Fruit fly (Drosophila melanogaster): ENCODE results near the gene Smn.

Smn gene

dm6 chr3L:16533932-16534331, 47.4 kb downstream of the Smn start (continued):
- TF ChIP-seq CG3281 (GFP tag; optimal IDR thresholded peaks at IDR 0.05) (peak; percentile 86), slp2 (GFP tag; optimal IDR thresholded peaks at IDR 0.05) (peak; percentile 60), CG10209 (GFP tag; optimal IDR thresholded peaks at IDR 0.05) (peak; percentile 81), CG8359 (GFP tag; optimal IDR thresholded peaks at IDR 0.05; ENCODE audit: borderline replicate concordance) (peak; percentile 58), CG8478 (optimal IDR thresholded peaks at IDR 0.05) (no peak), Camta (GFP tag; optimal IDR thresholded peaks at IDR 0.05) (peak; percentile 75), Ada2b (GFP tag; IDR thresholded peaks at IDR 0.05) (peak; percentile 69), nmo (GFP tag; optimal IDR thresholded peaks at IDR 0.05) (peak; percentile 91), CG8281 (tag; optimal IDR thresholded peaks at IDR 0.05) (peak; percentile 58), CG7556 (GFP tag; optimal IDR thresholded peaks at IDR 0.05) (peak; percentile 88), CG11696 (GFP tag; IDR thresholded peaks at IDR 0.05) (no peak), chm (GFP tag; IDR thresholded peaks at IDR 0.05) (no peak; the same call in 1 of the 2 replicates), Side (GFP tag; optimal IDR thresholded peaks at IDR 0.05) (peak; percentile 66), trh (GFP tag; optimal IDR thresholded peaks at IDR 0.05) (peak; percentile 51), CG11456 (GFP tag; IDR thresholded peaks at IDR 0.05) (peak; percentile 35; the same call in 1 of the 3 replicates), lola (GFP tag; optimal IDR thresholded peaks at IDR 0.05) (peak in 1 of 3 experiments; percentile 83), Hmx (GFP tag; optimal IDR thresholded peaks at IDR 0.05) (no peak), sqz (GFP tag; optimal IDR thresholded peaks at IDR 0.05) (peak; percentile 69), CG9215 (GFP tag; IDR thresholded peaks at IDR 0.05) (peak; percentile 67), Mad (GFP tag; optimal IDR thresholded peaks at IDR 0.05) (peak; percentile 65), repo (GFP tag; optimal IDR thresholded peaks at IDR 0.05) (peak; percentile 11), Mrtf (GFP tag; IDR thresholded peaks at IDR 0.05) (no peak; the same call in 2 of the 3 replicates), ara (GFP tag; IDR thresholded peaks at IDR 0.05) (peak; percentile 70), CG12299 (tag; optimal IDR thresholded peaks at IDR 0.05) (peak; percentile 78), Nf-YB (GFP tag; optimal IDR thresholded peaks at IDR 0.05) (peak; percentile 64), CG12769 (tag; optimal IDR thresholded peaks at IDR 0.05) (no peak), Ets65A (GFP tag) (peak; percentile 93), Hr3 (GFP tag; optimal IDR thresholded peaks at IDR 0.05) (peak; percentile 75), CG4854 (GFP tag; optimal IDR thresholded peaks at IDR 0.05) (peak; percentile 58), Poxn (GFP tag; IDR thresholded peaks at IDR 0.05) (0 out of 2 replicates have a peak, but pooled peaks have one; percentile 15), Lim3 (GFP tag; IDR thresholded peaks at IDR 0.05) (no peak), Meics (GFP tag; optimal IDR thresholded peaks at IDR 0.05) (peak; percentile 85), CG14860 (GFP tag; IDR thresholded peaks at IDR 0.05; ENCODE audit: partially characterized antibody) (no peak), oc (tag; optimal IDR thresholded peaks at IDR 0.05) (peak; percentile 58), ac (GFP tag; optimal IDR thresholded peaks at IDR 0.05) (no peak), CG4707 (GFP tag; optimal IDR thresholded peaks at IDR 0.05) (peak; percentile 26), pb (GFP tag; optimal IDR thresholded peaks at IDR 0.05) (peak; percentile 26), CG11504 (tag; optimal IDR thresholded peaks at IDR 0.05) (peak; percentile 90), CG3847 (GFP tag; IDR thresholded peaks at IDR 0.05) (peak; percentile 63), CkIIα-i1 (GFP tag; IDR thresholded peaks at IDR 0.05) (no peak), CG9817 (tag; optimal IDR thresholded peaks at IDR 0.05) (peak; percentile 86), CG2129 (GFP tag; IDR thresholded peaks at IDR 0.05; ENCODE audit: partially characterized antibody) (no peak), Lpt (GFP tag; optimal IDR thresholded peaks at IDR 0.05) (no peak), Atf3 (GFP tag; optimal IDR thresholded peaks at IDR 0.05) (peak; percentile 58), CG13287 (GFP tag; IDR thresholded peaks at IDR 0.05; ENCODE audit: partially characterized antibody) (no peak), gt (GFP tag; IDR thresholded peaks at IDR 0.05) (no peak), gfzf (GFP tag; optimal IDR thresholded peaks at IDR 0.05) (no peak), HHEX (GFP tag; optimal IDR thresholded peaks at IDR 0.05) (peak; percentile 78), CoRest (tag; optimal IDR thresholded peaks at IDR 0.05) (peak; percentile 92), CG9609 (GFP tag; optimal IDR thresholded peaks at IDR 0.05) (no peak), da (GFP tag; optimal IDR thresholded peaks at IDR 0.05) (no peak)

All from whole organism, embryonic.